Worm (Caenorhabditis elegans) whole organism, midembryonic: ENCODE data around the gene ubc-17.

Experiments used
- T22C8.4 ChIP-seq: fragments of 200-800 bp; sonication (Bioruptor generic); IDR thresholded peaks from 2 replicates; pipeline ENCODE4 v1.3.6; 2022; ENCODE audit warnings: missing genetic modification characterization, missing compliant biosample characterization
- med-1 ChIP-seq: sonication (generic microtip); optimal IDR thresholded peaks from 2 replicates; lab custom pipeline; 2017; ENCODE audit warnings: missing genetic modification characterization, mild to moderate bottlenecking, missing compliant biosample characterization, antibody characterized with exemption, missing genetic modification reagents; ENCODE audit not compliant: insufficient read depth
- ref-1 ChIP-seq: fragments of 200-800 bp; sonication (Bioruptor generic); conservative IDR thresholded peaks from 2 replicates; pipeline ENCODE4 v1.3.6; 2022; ENCODE audit warnings: missing genetic modification reagents, missing genetic modification characterization, missing compliant biosample characterization
- ztf-29 ChIP-seq: fragments of 200-800 bp; sonication (Bioruptor generic); IDR thresholded peaks from 2 replicates; pipeline ENCODE4 v1.3.6; 2022; ENCODE audit warnings: missing genetic modification reagents, missing genetic modification characterization, missing compliant biosample characterization

- TF ChIP-seq ref-1 = no peak
- TF ChIP-seq ztf-29 (GFP tag; lab: Robert Waterston, UW) = no peak
- TF ChIP-seq T22C8.4 (GFP tag; lab: Robert Waterston, UW) = no peak
- TF ChIP-seq med-1 = no peak
Observed at ce11 chrX:7050290-7050689, at the start of gene ubc-17.
